Worm (Caenorhabditis elegans): Measurements from ENCODE around the gene grd-7.

- TF ChIP-seq elt-3 (tag; optimal IDR thresholded peaks at IDR 0.05) (no peak), zag-1 (tag; optimal IDR thresholded peaks at IDR 0.05) (no peak), ztf-4 (tag; optimal IDR thresholded peaks at IDR 0.05) (no peak), ceh-16 (tag; optimal IDR thresholded peaks at IDR 0.05) (no peak), mab-5 (tag; optimal IDR thresholded peaks at IDR 0.05) (no peak), nhr-77 (tag; optimal IDR thresholded peaks at IDR 0.05) (no peak), elt-1 (tag; optimal IDR thresholded peaks at IDR 0.05) (no peak), ztf-1 (GFP tag; conservative IDR thresholded peaks at IDR 0.05) (no peak), blmp-1 (tag; optimal IDR thresholded peaks at IDR 0.05; ENCODE audit: insufficient read depth) (no peak), nhr-6 (tag; optimal IDR thresholded peaks at IDR 0.05) (no peak), lin-39 (tag; optimal IDR thresholded peaks at IDR 0.05) (no peak), nhr-25 (tag; optimal IDR thresholded peaks at IDR 0.05) (no peak), Y55F3AM.14 (GFP tag; optimal IDR thresholded peaks at IDR 0.05) (no peak)
Observed at ce11 chrX:7222383-7222782, 46.9 kb downstream of the grd-7 start.
